Worm (Caenorhabditis elegans) whole organism, L4 larva: ENCODE data around the gene F01F1.3.
A peak's percentile ranks its signal among the peaks of the same experiment; 100 is the strongest.

Experiments
- D1046.2 ChIP-seq: fragments of 200-800 bp; sonication (Bioruptor generic); IDR thresholded peaks from 2 replicates; pipeline ENCODE4 v1.3.6; 2022; ENCODE audit warnings: missing genetic modification characterization, missing compliant biosample characterization
- ceh-62 ChIP-seq: sonication (generic microtip); optimal IDR thresholded peaks from 2 replicates; lab custom pipeline; 2017; ENCODE audit warnings: missing biosample characterization, missing genetic modification characterization
- ceh-82 ChIP-seq: sonication (generic microtip); optimal IDR thresholded peaks from 2 replicates; lab custom pipeline; 2017; ENCODE audit warnings: missing biosample characterization, missing genetic modification characterization
- ctbp-1 ChIP-seq: fragments of 200-800 bp; sonication (Bioruptor generic); IDR thresholded peaks from 2 replicates; pipeline ENCODE4 v1.3.6; 2022; ENCODE audit warnings: missing genetic modification reagents, missing genetic modification characterization, missing compliant biosample characterization
- duxl-1 ChIP-seq: sonication (generic microtip); optimal IDR thresholded peaks from 2 replicates; lab custom pipeline; 2016; ENCODE audit warnings: mild to moderate bottlenecking, missing genetic modification characterization, moderate library complexity, missing compliant biosample characterization; ENCODE audit not compliant: poor library complexity
- fkh-10 ChIP-seq: fragments of 150-350 bp; optimal IDR thresholded peaks from 2 replicates; lab custom pipeline; 2014; ENCODE audit warnings: missing biosample characterization, missing genetic modification reagents, missing genetic modification characterization
- gei-8 ChIP-seq: fragments of 200-800 bp; sonication (Bioruptor generic); optimal IDR thresholded peaks from 2 replicates; lab custom pipeline; 2018; ENCODE audit warnings: mild to moderate bottlenecking, missing genetic modification characterization, missing compliant biosample characterization
- lin-15B ChIP-seq: fragments of 150-350 bp; sonication (generic microtip); optimal IDR thresholded peaks from 3 replicates; lab custom pipeline; 2014; ENCODE audit warnings: missing biosample characterization, missing genetic modification characterization
- nhr-77 ChIP-seq: fragments of 150-350 bp; optimal IDR thresholded peaks from 2 replicates; lab custom pipeline; 2014; ENCODE audit warnings: missing biosample characterization, missing genetic modification characterization
- snpc-4 ChIP-seq: fragments of 150-350 bp; optimal IDR thresholded peaks from 2 replicates; lab custom pipeline; 2014; ENCODE audit warnings: missing biosample characterization, missing genetic modification characterization
- zip-11 ChIP-seq: fragments of 200-800 bp; sonication (Bioruptor generic); IDR thresholded peaks from 2 replicates; pipeline ENCODE4 v1.3.6; 2022; ENCODE audit warnings: missing genetic modification characterization, missing compliant biosample characterization

- no peak for TF ChIP-seq D1046.2
- TF ChIP-seq nhr-77 (tag; lab: Kevin White, UChicago): peak; percentile 61
- TF ChIP-seq lin-15B (tag; lab: Kevin White, UChicago): no peak
- TF ChIP-seq ctbp-1: no peak
- TF ChIP-seq zip-11 (GFP tag; lab: Robert Waterston, UW): no peak
- TF ChIP-seq snpc-4: no peak
- TF ChIP-seq gei-8 (GFP tag; lab: Kevin White, UChicago): peak; percentile 43
- no peak for TF ChIP-seq ceh-62
- TF ChIP-seq fkh-10 (GFP tag; lab: Kevin White, UChicago): no peak
- no peak for TF ChIP-seq ceh-82 (tag; lab: Kevin White, UChicago)
- no peak for TF ChIP-seq duxl-1 (tag; lab: Kevin White, UChicago)
These were observed 2.5 kb downstream of the F01F1.3 start for ce11 chrIII:5874263-5874662.
